Fruit fly (Drosophila melanogaster): ENCODE results near the gene Sec16.

The Sec16 gene

dm6 chrX:12547657-12548056 lies 48.2 kb upstream of the Sec16 start (continued):
- TF ChIP-seq Lpt (GFP tag; optimal IDR thresholded peaks at IDR 0.05) (no peak), lola (GFP tag; optimal IDR thresholded peaks at IDR 0.05) (no peak), chn (GFP tag; optimal IDR thresholded peaks at IDR 0.05) (no peak), CG15073 (GFP tag; optimal IDR thresholded peaks at IDR 0.05) (no peak), nerfin-2 (GFP tag; IDR thresholded peaks at IDR 0.05; ENCODE audit: partially characterized antibody) (no peak), Usf (GFP tag; optimal IDR thresholded peaks at IDR 0.05) (no peak), eve (GFP tag; optimal IDR thresholded peaks at IDR 0.05) (peak in 1 of 2 experiments; percentile 38), CG7839 (tag; optimal IDR thresholded peaks at IDR 0.05) (peak; percentile 51), Kr (GFP tag; optimal IDR thresholded peaks at IDR 0.05) (no peak), fd96Cb (tag; optimal IDR thresholded peaks at IDR 0.05) (peak; percentile 14), CG7357 (GFP tag; IDR thresholded peaks at IDR 0.05) (no peak), CG9876 (GFP tag; optimal IDR thresholded peaks at IDR 0.05) (no peak), ham (GFP tag; IDR thresholded peaks at IDR 0.05) (no peak), CG4617 (GFP tag; optimal IDR thresholded peaks at IDR 0.05; ENCODE audit: borderline replicate concordance) (no peak), Vsx1 (GFP tag; optimal IDR thresholded peaks at IDR 0.05) (no peak), CG5953 (GFP tag; IDR thresholded peaks at IDR 0.05) (no peak), al (GFP tag; IDR thresholded peaks at IDR 0.05) (no peak), CG14667 (GFP tag; IDR thresholded peaks at IDR 0.05) (no peak), aop (GFP tag; IDR thresholded peaks at IDR 0.05) (no peak), D19A (tag; optimal IDR thresholded peaks at IDR 0.05) (peak; percentile 45), bowl (GFP tag; IDR thresholded peaks at IDR 0.05) (no peak), dati (GFP tag; IDR thresholded peaks at IDR 0.05) (no peak), Xrp1 (GFP tag; IDR thresholded peaks at IDR 0.05) (peak; percentile 43; the same call in 1 of the 2 replicates), Xbp1 (GFP tag; optimal IDR thresholded peaks at IDR 0.05) (peak; percentile 30), sima (GFP tag; optimal IDR thresholded peaks at IDR 0.05) (no peak), CG30431 (GFP tag; optimal IDR thresholded peaks at IDR 0.05) (no peak), slbo (GFP tag; IDR thresholded peaks at IDR 0.05) (peak; percentile 55), Dek (tag; optimal IDR thresholded peaks at IDR 0.05) (peak; percentile 4), CrebB (tag; optimal IDR thresholded peaks at IDR 0.05) (no peak), bigmax (GFP tag; optimal IDR thresholded peaks at IDR 0.05) (no peak), CG16813 (GFP tag; IDR thresholded peaks at IDR 0.05; ENCODE audit: partially characterized antibody) (no peak), CG18619 (GFP tag; optimal IDR thresholded peaks at IDR 0.05) (peak; percentile 11), jumu (GFP tag; optimal IDR thresholded peaks at IDR 0.05) (no peak), CG1792 (GFP tag; optimal IDR thresholded peaks at IDR 0.05) (no peak), dan (GFP tag; IDR thresholded peaks at IDR 0.05) (no peak), MTF-1 (GFP tag; optimal IDR thresholded peaks at IDR 0.05; ENCODE audit: borderline replicate concordance) (no peak), en (GFP tag; optimal IDR thresholded peaks at IDR 0.05) (no peak), zen (tag; optimal IDR thresholded peaks at IDR 0.05) (no peak), CG1832 (GFP tag; optimal IDR thresholded peaks at IDR 0.05) (no peak), chm (GFP tag; IDR thresholded peaks at IDR 0.05) (no peak), amos (GFP tag; IDR thresholded peaks at IDR 0.05; ENCODE audit: partially characterized antibody) (no peak), CG6272 (GFP tag; IDR thresholded peaks at IDR 0.05) (no peak), D (optimal IDR thresholded peaks at IDR 0.05) (no peak), D (GFP tag; optimal IDR thresholded peaks at IDR 0.05) (no peak), CG12155 (GFP tag; optimal IDR thresholded peaks at IDR 0.05) (no peak), Gug (GFP tag; IDR thresholded peaks at IDR 0.05) (no peak), CG7928 (GFP tag; optimal IDR thresholded peaks at IDR 0.05) (no peak), eyg (GFP tag; optimal IDR thresholded peaks at IDR 0.05) (no peak), Nf-YC (tag; optimal IDR thresholded peaks at IDR 0.05) (peak; percentile 32), ato (GFP tag; IDR thresholded peaks at IDR 0.05; ENCODE audit: partially characterized antibody) (no peak), tgo (GFP tag; IDR thresholded peaks at IDR 0.05) (no peak), h (optimal IDR thresholded peaks at IDR 0.05) (no peak), CG15269 (tag; optimal IDR thresholded peaks at IDR 0.05) (peak; percentile 59)
